Fruit fly (Drosophila melanogaster) whole organism, wandering third instar larva: Measurements from ENCODE around the gene AGO2.
A peak's percentile ranks its signal among the peaks of the same experiment; 100 is the strongest.

Experiments used
- Abd-B ChIP-seq: fragments of >200 bp; optimal IDR thresholded peaks from 2 replicates; lab custom pipeline; 2017; ENCODE audit warnings: missing biosample characterization, missing genetic modification characterization
- CG32264 ChIP-seq: fragments of 200-800 bp; sonication (Bioruptor generic); optimal IDR thresholded peaks from 2 replicates; lab custom pipeline; 2016; ENCODE audit warnings: missing biosample characterization, missing genetic modification characterization
- CG9705 ChIP-seq: fragments of 200-800 bp; sonication (Bioruptor generic); optimal IDR thresholded peaks from 2 replicates; lab custom pipeline; 2018; ENCODE audit warnings: missing biosample characterization, mild to moderate bottlenecking, missing genetic modification characterization
- CrebA ChIP-seq: fragments of 200-800 bp; sonication (Bioruptor generic); optimal IDR thresholded peaks from 2 replicates; lab custom pipeline; 2016; ENCODE audit warnings: missing biosample characterization, mild to moderate bottlenecking, missing genetic modification characterization, borderline replicate concordance
- Dfd ChIP-seq: fragments of >200 bp; optimal IDR thresholded peaks from 2 replicates; lab custom pipeline; 2017; ENCODE audit warnings: missing biosample characterization, missing genetic modification characterization
- Dif ChIP-seq: fragments of 200-275, 200-300 bp; sonication (Bioruptor generic); optimal IDR thresholded peaks from 2 replicates; lab custom pipeline; 2018; ENCODE audit warnings: missing biosample characterization, missing genetic modification characterization; ENCODE audit not compliant: partially characterized antibody
- GATAd ChIP-seq: sonication (Bioruptor generic); optimal IDR thresholded peaks from 2 replicates; lab custom pipeline; 2016; ENCODE audit warnings: missing biosample characterization, missing genetic modification characterization
- Hnf4 ChIP-seq: fragments of 200-800 bp; sonication (Bioruptor generic); optimal IDR thresholded peaks from 2 replicates; lab custom pipeline; 2016; ENCODE audit warnings: missing biosample characterization, mild to moderate bottlenecking, missing genetic modification characterization
- Hr83 ChIP-seq: fragments of 200-300 bp; sonication (Bioruptor generic); optimal IDR thresholded peaks from 2 replicates; lab custom pipeline; 2016; ENCODE audit warnings: missing biosample characterization, mild to moderate bottlenecking, missing genetic modification characterization, moderate library complexity; ENCODE audit not compliant: poor library complexity, severe bottlenecking
- N ChIP-seq: fragments of >200 bp; optimal IDR thresholded peaks from 2 replicates; lab custom pipeline; 2018; ENCODE audit warnings: missing biosample characterization, missing external identifiers, missing genetic modification characterization
- OdsH ChIP-seq: fragments of 200-800 bp; sonication (Bioruptor generic); optimal IDR thresholded peaks from 2 replicates; lab custom pipeline; 2016; ENCODE audit warnings: missing biosample characterization, mild to moderate bottlenecking, missing genetic modification characterization
- Rel ChIP-seq, 2 experiments: fragments of 200-800 bp; sonication (Bioruptor generic) in 1 of 2; optimal IDR thresholded peaks; 2 replicates in 1 of 2; 3 replicates in 1 of 2; lab custom pipeline; 2016 to 2019; ENCODE audit warnings: mild to moderate bottlenecking in 2 of 2, missing biosample characterization in 2 of 2, missing genetic modification characterization in 2 of 2, moderate library complexity in 1 of 2
- Vsx2 ChIP-seq: fragments of 200-300, 225-300 bp; sonication (Bioruptor generic); optimal IDR thresholded peaks from 2 replicates; lab custom pipeline; 2018; ENCODE audit warnings: missing biosample characterization, missing genetic modification characterization; ENCODE audit not compliant: partially characterized antibody
- br ChIP-seq: fragments of 200-800 bp; sonication (Bioruptor generic); optimal IDR thresholded peaks from 2 replicates; lab custom pipeline; 2016; ENCODE audit warnings: missing biosample characterization, missing genetic modification characterization
- brk ChIP-seq: fragments of 200-800 bp; sonication (Bioruptor generic); optimal IDR thresholded peaks from 2 replicates; lab custom pipeline; 2016; ENCODE audit warnings: missing biosample characterization, mild to moderate bottlenecking, missing genetic modification characterization
- dl ChIP-seq, 2 experiments: fragments of 175-275, 200-275 bp in 1 of 2; fragments of 200-275 bp in 1 of 2; sonication (Bioruptor generic); optimal IDR thresholded peaks; lab custom pipeline; 2018; ENCODE audit warnings: mild to moderate bottlenecking in 2 of 2, missing biosample characterization in 2 of 2, missing genetic modification characterization in 2 of 2, moderate library complexity in 2 of 2; ENCODE audit not compliant: partially characterized antibody in 2 of 2, insufficient read depth in 1 of 2
- dmrt93B ChIP-seq: fragments of 200-800 bp; sonication (Bioruptor generic); optimal IDR thresholded peaks from 2 replicates; lab custom pipeline; 2018; ENCODE audit warnings: missing biosample characterization, mild to moderate bottlenecking, missing genetic modification characterization
- dsf ChIP-seq: sonication (Bioruptor generic); optimal IDR thresholded peaks from 2 replicates; lab custom pipeline; 2016; ENCODE audit warnings: missing biosample characterization, missing genetic modification characterization, borderline replicate concordance
- ey ChIP-seq: fragments of 200-800 bp; sonication (Bioruptor generic); optimal IDR thresholded peaks from 2 replicates; lab custom pipeline; 2016; ENCODE audit warnings: missing biosample characterization, missing genetic modification characterization
- foxo ChIP-seq, 2 experiments: fragments of 200-800 bp; sonication (Bioruptor generic); optimal IDR thresholded peaks; 2 replicates in 1 of 2; 3 replicates in 1 of 2; lab custom pipeline; 2016 to 2017; ENCODE audit warnings: missing biosample characterization in 2 of 2, missing genetic modification characterization in 2 of 2
- fru ChIP-seq: fragments of 200-800 bp; sonication (Bioruptor generic); optimal IDR thresholded peaks from 3 replicates; lab custom pipeline; 2016; ENCODE audit warnings: missing biosample characterization, mild to moderate bottlenecking, missing genetic modification characterization
- h ChIP-seq: fragments of 200-800 bp; sonication (Bioruptor generic); optimal IDR thresholded peaks from 3 replicates; lab custom pipeline; 2016; ENCODE audit warnings: missing biosample characterization, mild to moderate bottlenecking, missing genetic modification characterization
- jim ChIP-seq: fragments of 175-275, 200-325 bp; sonication (Bioruptor generic); optimal IDR thresholded peaks from 2 replicates; lab custom pipeline; 2016; ENCODE audit warnings: missing biosample characterization, mild to moderate bottlenecking, missing genetic modification characterization
- lola ChIP-seq: fragments of >200 bp; optimal IDR thresholded peaks from 2 replicates; lab custom pipeline; 2017; ENCODE audit warnings: missing biosample characterization, missing genetic modification characterization
- pan ChIP-seq: fragments of >200 bp; optimal IDR thresholded peaks from 2 replicates; lab custom pipeline; 2017
- psq ChIP-seq: fragments of 200-800 bp; sonication (Bioruptor generic); optimal IDR thresholded peaks from 3 replicates; lab custom pipeline; 2017; ENCODE audit warnings: missing biosample characterization, mild to moderate bottlenecking, missing genetic modification characterization, moderate library complexity
- rgr ChIP-seq: fragments of 200-800 bp; sonication (Bioruptor generic); optimal IDR thresholded peaks from 3 replicates; lab custom pipeline; 2016; ENCODE audit warnings: missing biosample characterization, mild to moderate bottlenecking, missing genetic modification characterization
- sage ChIP-seq: fragments of 200-800 bp; sonication (Bioruptor generic); optimal IDR thresholded peaks from 2 replicates; lab custom pipeline; 2016; ENCODE audit warnings: missing biosample characterization, mild to moderate bottlenecking, missing genetic modification characterization
- sv ChIP-seq: fragments of 200-800 bp; sonication (Bioruptor generic); optimal IDR thresholded peaks from 3 replicates; lab custom pipeline; 2016; ENCODE audit warnings: missing biosample characterization, missing genetic modification characterization
- tai ChIP-seq: sonication (Bioruptor generic); optimal IDR thresholded peaks from 2 replicates; lab custom pipeline; 2016; ENCODE audit warnings: missing biosample characterization, missing genetic modification characterization
- usp ChIP-seq: fragments of >200 bp; optimal IDR thresholded peaks from 2 replicates; lab custom pipeline; 2017; ENCODE audit warnings: missing biosample characterization, missing genetic modification characterization
- woc ChIP-seq: sonication (Bioruptor generic); optimal IDR thresholded peaks from 2 replicates; lab custom pipeline; 2016; ENCODE audit warnings: missing biosample characterization, mild to moderate bottlenecking, missing genetic modification characterization

Gene AGO2

DNA sequence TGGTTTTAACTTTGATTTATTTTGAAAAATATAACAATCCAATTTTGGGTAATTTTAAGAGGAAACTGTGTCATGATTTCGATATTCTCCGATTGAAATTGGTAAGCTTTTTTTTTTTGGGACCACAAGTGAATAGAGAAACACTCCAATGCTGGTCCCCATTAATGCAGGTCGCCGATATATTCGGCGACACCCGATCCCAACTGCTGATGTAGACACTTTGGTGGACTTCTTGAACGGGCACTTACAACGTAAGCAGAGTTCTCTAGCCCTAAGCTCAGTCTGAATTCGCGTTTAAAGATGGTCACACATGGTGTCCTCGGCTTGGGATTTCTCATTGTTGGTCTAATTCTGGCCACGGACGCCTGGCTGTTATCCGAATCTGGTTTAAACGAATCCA is 33.6 kb upstream of the AGO2 start, which contains the start of gene yellow-k:
yellow-k (plus strand) TSS at position 301 of the 400 bp plus-strand sequence.
- TF ChIP-seq ey (no peak), woc (GFP tag; lab: Kevin White, UChicago) (no peak), CrebA (GFP tag; lab: Kevin White, UChicago) (no peak), dmrt93B (GFP tag; lab: Kevin White, UChicago) (no peak), Dif (GFP tag; lab: Kevin White, UChicago) (no peak), brk (GFP tag; lab: Kevin White, UChicago) (no peak), pan (lab: Kevin White, UChicago) (no peak), sv (GFP tag; lab: Kevin White, UChicago) (no peak), Dfd (GFP tag; lab: Kevin White, UChicago) (no peak), jim (GFP tag; lab: Kevin White, UChicago) (no peak), N (GFP tag; lab: Kevin White, UChicago) (no peak), psq (GFP tag; lab: Kevin White, UChicago) (no peak), CG9705 (GFP tag; lab: Kevin White, UChicago) (no peak), foxo (GFP tag; optimal IDR thresholded peaks at IDR 0.05; lab: Kevin White, UChicago) (no peak)

DNA sequence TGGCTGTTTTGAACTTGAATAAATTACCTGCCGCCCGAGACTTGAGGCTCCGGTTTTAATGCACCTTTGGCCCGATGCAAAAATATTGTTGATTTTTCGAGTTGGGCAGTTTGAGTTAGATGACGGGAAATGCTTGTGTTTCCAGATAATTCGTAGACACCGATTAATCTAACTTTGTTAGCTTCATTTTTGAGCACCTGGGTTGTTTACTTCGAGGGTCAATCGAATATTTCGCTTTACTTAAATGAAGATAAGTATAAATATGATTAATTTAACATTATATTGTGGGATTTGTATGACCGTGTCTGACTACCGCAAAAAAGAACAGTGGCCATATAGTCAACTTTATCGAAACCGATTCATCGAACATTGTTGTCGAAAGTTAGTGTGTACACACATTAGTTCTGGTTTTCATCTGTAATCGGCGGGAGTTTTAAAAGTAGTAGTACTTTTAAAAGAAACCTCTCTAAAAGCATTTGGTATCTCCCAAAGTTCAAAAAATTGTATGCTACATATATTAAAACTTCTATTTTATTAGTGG is 30.0 kb upstream of the AGO2 start, which contains the start of gene CG7945:
CG7945 (minus strand) TSS at position 332 of the 541 bp plus-strand sequence.
- TF ChIP-seq lola (GFP tag; lab: Kevin White, UChicago) (no peak), CrebA (GFP tag; lab: Kevin White, UChicago) (no peak), Hnf4 (GFP tag; lab: Kevin White, UChicago) (peak; percentile 5), sage (GFP tag; lab: Kevin White, UChicago) (peak; percentile 48), Abd-B (no peak), fru (GFP tag; lab: Kevin White, UChicago) (no peak), Rel (GFP tag; optimal IDR thresholded peaks at IDR 0.05; lab: Kevin White, UChicago) (peak; percentile 47), Rel (tag; optimal IDR thresholded peaks at IDR 0.05; lab: Kevin White, UChicago) (peak; percentile 99)

- TF ChIP-seq OdsH (GFP tag; lab: Kevin White, UChicago) (no peak), h (no peak), foxo (GFP tag; optimal IDR thresholded peaks at IDR 0.05; lab: Kevin White, UChicago) (no peak), usp (GFP tag; lab: Kevin White, UChicago) (no peak), Rel (GFP tag; optimal IDR thresholded peaks at IDR 0.05; lab: Kevin White, UChicago) (no peak), Rel (tag; optimal IDR thresholded peaks at IDR 0.05; lab: Kevin White, UChicago) (no peak), pan (lab: Kevin White, UChicago) (no peak), sage (GFP tag; lab: Kevin White, UChicago) (no peak), CG9705 (GFP tag; lab: Kevin White, UChicago) (no peak), br (GFP tag; lab: Kevin White, UChicago) (no peak), Hr83 (GFP tag; lab: Kevin White, UChicago) (no peak), rgr (GFP tag; lab: Kevin White, UChicago) (no peak), Hnf4 (GFP tag; lab: Kevin White, UChicago) (no peak), Vsx2 (GFP tag; lab: Kevin White, UChicago) (no peak)
Observed at dm6 chr3L:15525153-15525552, 28.8 kb upstream of the AGO2 start, which contains the start of gene CG33986. TSS of gene CG33986 (minus strand) at chr3L:15525253.

- TF ChIP-seq h = no peak
- TF ChIP-seq usp (GFP tag; lab: Kevin White, UChicago) = no peak
- TF ChIP-seq fru (GFP tag; lab: Kevin White, UChicago) = no peak
- no peak for TF ChIP-seq CG9705 (GFP tag; lab: Kevin White, UChicago)
- no peak for TF ChIP-seq br (GFP tag; lab: Kevin White, UChicago)
- TF ChIP-seq pan (lab: Kevin White, UChicago) = no peak
- TF ChIP-seq rgr (GFP tag; lab: Kevin White, UChicago) = no peak
- no peak for TF ChIP-seq dl (GFP tag; optimal IDR thresholded peaks at IDR 0.05; lab: Kevin White, UChicago; ENCODE audit: insufficient read depth in 1 of 2, partially characterized antibody in 2 of 2)
- TF ChIP-seq CG32264 (GFP tag; lab: Kevin White, UChicago) = no peak
- no peak for TF ChIP-seq tai (GFP tag; lab: Kevin White, UChicago)
- no peak for TF ChIP-seq Dfd (GFP tag; lab: Kevin White, UChicago)
- no peak for TF ChIP-seq sv (GFP tag; lab: Kevin White, UChicago)
- TF ChIP-seq OdsH (GFP tag; lab: Kevin White, UChicago) = no peak
- TF ChIP-seq woc (GFP tag; lab: Kevin White, UChicago) = no peak
- no peak for TF ChIP-seq dsf
- no peak for TF ChIP-seq lola (GFP tag; lab: Kevin White, UChicago)
- no peak for TF ChIP-seq GATAd (GFP tag; lab: Kevin White, UChicago)
- no peak for TF ChIP-seq Dif (GFP tag; lab: Kevin White, UChicago)
- no peak for TF ChIP-seq brk (GFP tag; lab: Kevin White, UChicago)
Observed at dm6 chr3L:15526712-15527111, 27.2 kb upstream of the AGO2 start, which contains the start of gene CG33985. TSS of gene CG33985 (minus strand) at chr3L:15526812.
